Worm (Caenorhabditis elegans) whole organism, dauer: Measurements from ENCODE around the gene Y75B12B.13.

Experiments used
- unc-62 ChIP-seq: sonication (generic microtip); optimal IDR thresholded peaks from 2 replicates; lab custom pipeline; 2017; ENCODE audit warnings: missing biosample characterization, missing genetic modification reagents, missing genetic modification characterization

Y75B12B.13 gene

ce11 chrV:15191971-15192370 lies 1.8 kb downstream of the Y75B12B.13 start:
- TF ChIP-seq unc-62: no peak

ce11 chrV:15190903-15191302 lies 2.9 kb downstream of the Y75B12B.13 start, which contains the start of gene Y75B12B.11:
Y75B12B.11 (plus strand) TSS chrV:15191296.
- TF ChIP-seq unc-62: no peak

- TF ChIP-seq unc-62: no peak
These were observed 4.2 kb downstream of the Y75B12B.13 start, which contains the start of gene cyn-3 for ce11 chrV:15189567-15189966. cyn-3 (plus strand) TSS chrV:15189927.

ce11 chrV:15187083-15188057 lies 6.4 kb downstream of the Y75B12B.13 start, which contains the start of the genes cyn-7 and bath-36:
cyn-7 (minus strand) TSS chrV:15187378.
bath-36 (plus strand) TSS chrV:15187888.
- no peak for TF ChIP-seq unc-62

- TF ChIP-seq unc-62: no peak
These were observed 7.4 kb downstream of the Y75B12B.13 start, which contains the start of gene Y75B12B.3 for ce11 chrV:15186259-15186927. Y75B12B.3 (minus strand) TSS chrV:15186279.

- no peak for TF ChIP-seq unc-62
These were observed 9.4 kb downstream of the Y75B12B.13 start, which contains the start of gene Y75B12B.1 for ce11 chrV:15184097-15185040. Y75B12B.1 (plus strand) TSS chrV:15184699.

ce11 chrV:15182407-15182806 lies 11.4 kb downstream of the Y75B12B.13 start, which contains the start of gene fbxa-84:
fbxa-84 (plus strand) TSS chrV:15182440.
- no peak for TF ChIP-seq unc-62

- TF ChIP-seq unc-62: no peak
These were observed 11.9 kb downstream of the Y75B12B.13 start for ce11 chrV:15181899-15182298.

- no peak for TF ChIP-seq unc-62
These were observed 14.1 kb downstream of the Y75B12B.13 start, which contains the start of gene T09F5.10 for ce11 chrV:15179757-15180156. T09F5.10 (plus strand) TSS chrV:15180057.

- TF ChIP-seq unc-62: no peak
These were observed 18.4 kb downstream of the Y75B12B.13 start, which contains the start of gene clec-47 for ce11 chrV:15175459-15175858. clec-47 (plus strand) TSS chrV:15175759.

- no peak for TF ChIP-seq unc-62
These were observed 31.1 kb downstream of the Y75B12B.13 start, which contains the start of gene srz-11 for ce11 chrV:15162697-15163096. srz-11 (plus strand) TSS chrV:15163082.

ce11 chrV:15158691-15159090 lies 35.1 kb downstream of the Y75B12B.13 start, which contains the start of gene str-45:
str-45 (plus strand) TSS chrV:15158991.
- TF ChIP-seq unc-62: no peak

ce11 chrV:15156504-15156903 lies 37.3 kb downstream of the Y75B12B.13 start:
- TF ChIP-seq unc-62: no peak

- no peak for TF ChIP-seq unc-62
These were observed 40.5 kb downstream of the Y75B12B.13 start, which contains the start of gene srh-55 for ce11 chrV:15153277-15153676. srh-55 (plus strand) TSS chrV:15153577.

ce11 chrV:15152010-15152409 lies 41.8 kb downstream of the Y75B12B.13 start:
- TF ChIP-seq unc-62: no peak
